Worm (Caenorhabditis elegans): ENCODE data around the gene F36F12.2.

The F36F12.2 gene

ce11 chrV:2126996-2127585, 32.0 kb upstream of the F36F12.2 start, which contains the start of gene ldp-1 (continued):
- TF ChIP-seq T20F7.1 (GFP tag; optimal IDR thresholded peaks at IDR 0.05) = no peak
- TF ChIP-seq lsy-2 (tag; optimal IDR thresholded peaks at IDR 0.05) = peak in 1 of 2 experiments; percentile 73
- peak; percentile 94 for TF ChIP-seq dpl-1 (GFP tag; optimal IDR thresholded peaks at IDR 0.05)
- TF ChIP-seq snpc-4 (tag; optimal IDR thresholded peaks at IDR 0.05) = no peak
- TF ChIP-seq ceh-82 (tag; optimal IDR thresholded peaks at IDR 0.05) = no peak
- TF ChIP-seq ZK337.2 (GFP tag; IDR thresholded peaks at IDR 0.05) = peak; percentile 78
- TF ChIP-seq nhr-6 (tag; optimal IDR thresholded peaks at IDR 0.05) = no peak
- TF ChIP-seq mep-1 (tag; optimal IDR thresholded peaks at IDR 0.05) = peak; percentile 10
- TF ChIP-seq pha-4 (GFP tag; IDR thresholded peaks at IDR 0.05) = no peak
- TF ChIP-seq pha-4 (tag; optimal IDR thresholded peaks at IDR 0.05) = no peak
- TF ChIP-seq fkh-10 (GFP tag; optimal IDR thresholded peaks at IDR 0.05) = no peak
- peak; percentile 25 for TF ChIP-seq F49E8.2 (tag; optimal IDR thresholded peaks at IDR 0.05; ENCODE audit: borderline replicate concordance)
- no peak for TF ChIP-seq zip-2 (tag; optimal IDR thresholded peaks at IDR 0.05)

ce11 chrV:2126554-2126953, 31.4 kb upstream of the F36F12.2 start:
- no peak for TF ChIP-seq unc-39 (tag; optimal IDR thresholded peaks at IDR 0.05)
- 0 out of 2 replicates have a peak, but pooled peaks have one; percentile 13 for TF ChIP-seq lin-1 (GFP tag; IDR thresholded peaks at IDR 0.05)
- no peak for TF ChIP-seq hmg-1.1 (GFP tag; IDR thresholded peaks at IDR 0.05)
- TF ChIP-seq daf-16 (GFP tag; optimal IDR thresholded peaks at IDR 0.05) = no peak
- TF ChIP-seq daf-16 (tag; optimal IDR thresholded peaks at IDR 0.05) = peak; percentile 82
- peak; percentile 7 for TF ChIP-seq nhr-28 (tag; optimal IDR thresholded peaks at IDR 0.05)
- peak; percentile 13 for TF ChIP-seq ceh-28 (tag; optimal IDR thresholded peaks at IDR 0.05)
- peak; percentile 19; the same call in 1 of the 2 replicates for TF ChIP-seq dmd-6 (GFP tag; IDR thresholded peaks at IDR 0.05)

ce11 chrV:2123164-2123563, 28.1 kb upstream of the F36F12.2 start:
- no peak for TF ChIP-seq R02D3.7 (tag; optimal IDR thresholded peaks at IDR 0.05)
- TF ChIP-seq skn-1 (tag; optimal IDR thresholded peaks at IDR 0.05) = no peak
- no peak for TF ChIP-seq zag-1 (tag; optimal IDR thresholded peaks at IDR 0.05)
- no peak for TF ChIP-seq ceh-44 (GFP tag; IDR thresholded peaks at IDR 0.05)
- TF ChIP-seq pqm-1 (tag; optimal IDR thresholded peaks at IDR 0.05) = peak; percentile 72
- TF ChIP-seq dmd-6 (GFP tag; IDR thresholded peaks at IDR 0.05) = peak; percentile 86
- TF ChIP-seq ceh-20 (GFP tag; IDR thresholded peaks at IDR 0.05) = peak; percentile 83
- TF ChIP-seq tra-1 (GFP tag; IDR thresholded peaks at IDR 0.05) = peak; percentile 78
- TF ChIP-seq daf-16 (GFP tag; optimal IDR thresholded peaks at IDR 0.05) = no peak
- peak; percentile 10 for TF ChIP-seq daf-16 (tag; optimal IDR thresholded peaks at IDR 0.05)
- no peak for TF ChIP-seq egl-43 (GFP tag; IDR thresholded peaks at IDR 0.05)
- TF ChIP-seq nhr-76 (tag; optimal IDR thresholded peaks at IDR 0.05) = no peak
- peak; percentile 1 for TF ChIP-seq nhr-28 (tag; optimal IDR thresholded peaks at IDR 0.05)
- TF ChIP-seq F44E2.7 (GFP tag; IDR thresholded peaks at IDR 0.05) = no peak
- no peak for TF ChIP-seq set-16 (GFP tag; IDR thresholded peaks at IDR 0.05)
- TF ChIP-seq ces-1 (GFP tag; optimal IDR thresholded peaks at IDR 0.05) = no peak
- peak; percentile 94 for TF ChIP-seq php-3 (GFP tag; IDR thresholded peaks at IDR 0.05)
- TF ChIP-seq dve-1 (tag; optimal IDR thresholded peaks at IDR 0.05; ENCODE audit: insufficient read depth) = peak; percentile 51
- peak; percentile 39 for TF ChIP-seq hlh-11 (tag; optimal IDR thresholded peaks at IDR 0.05)

ce11 chrV:2122517-2122916, 27.4 kb upstream of the F36F12.2 start, which contains the start of gene F22F7.2:
Gene F22F7.2 (plus strand): TSS chrV:2122782.
- TF ChIP-seq ceh-32 (tag; optimal IDR thresholded peaks at IDR 0.05; ENCODE audit: poor library complexity) (no peak), lin-1 (GFP tag; IDR thresholded peaks at IDR 0.05) (no peak), zag-1 (tag; optimal IDR thresholded peaks at IDR 0.05) (no peak), nhr-48 (tag; optimal IDR thresholded peaks at IDR 0.05) (no peak), dve-1 (tag; optimal IDR thresholded peaks at IDR 0.05; ENCODE audit: insufficient read depth) (peak; percentile 43), unc-130 (GFP tag; optimal IDR thresholded peaks at IDR 0.05) (no peak), nhr-41 (GFP tag; IDR thresholded peaks at IDR 0.05) (0 out of 2 replicates have a peak, but pooled peaks have one; percentile 17), lin-15B (tag; optimal IDR thresholded peaks at IDR 0.05) (no peak), ceh-28 (tag; optimal IDR thresholded peaks at IDR 0.05) (no peak), jun-1 (tag; optimal IDR thresholded peaks at IDR 0.05) (no peak), fkh-10 (GFP tag; optimal IDR thresholded peaks at IDR 0.05) (no peak), hlh-11 (tag; optimal IDR thresholded peaks at IDR 0.05) (peak; percentile 26), hlh-30 (tag; optimal IDR thresholded peaks at IDR 0.05; ENCODE audit: insufficient read depth) (no peak), nhr-25 (tag; optimal IDR thresholded peaks at IDR 0.05; ENCODE audit: borderline replicate concordance, insufficient read depth) (no peak), dmd-6 (GFP tag; IDR thresholded peaks at IDR 0.05) (peak; percentile 32), D1046.2 (GFP tag; IDR thresholded peaks at IDR 0.05) (no peak), daf-16 (GFP tag; optimal IDR thresholded peaks at IDR 0.05) (no peak), daf-16 (tag; optimal IDR thresholded peaks at IDR 0.05) (no peak), T20F7.1 (GFP tag; optimal IDR thresholded peaks at IDR 0.05) (no peak), lim-7 (GFP tag; IDR thresholded peaks at IDR 0.05) (no peak)
